Worm (Caenorhabditis elegans) whole organism, early embryonic: ENCODE data around the gene cec-6.

Experiments used
- B0310.2 ChIP-seq: sonication (generic microtip); optimal IDR thresholded peaks from 2 replicates; lab custom pipeline; 2016; ENCODE audit warnings: mild to moderate bottlenecking, missing genetic modification characterization, missing compliant biosample characterization
- F13C5.2 ChIP-seq: sonication (generic microtip); optimal IDR thresholded peaks from 2 replicates; lab custom pipeline; 2017; ENCODE audit warnings: mild to moderate bottlenecking, missing genetic modification characterization, inconsistent platforms, missing compliant biosample characterization
- aly-1 ChIP-seq: sonication (generic microtip); optimal IDR thresholded peaks from 2 replicates; lab custom pipeline; 2016; ENCODE audit warnings: missing genetic modification characterization, missing compliant biosample characterization
- ama-1 ChIP-seq: fragments of 150-350 bp; optimal IDR thresholded peaks from 2 replicates; lab custom pipeline; 2014
- ceh-13 ChIP-seq: fragments of 200-800 bp; sonication (Bioruptor generic); optimal IDR thresholded peaks from 2 replicates; lab custom pipeline; 2018; ENCODE audit warnings: mild to moderate bottlenecking, missing genetic modification characterization, missing compliant biosample characterization
- ceh-36 ChIP-seq: sonication (generic microtip); optimal IDR thresholded peaks from 2 replicates; lab custom pipeline; 2016; ENCODE audit warnings: missing genetic modification characterization, inconsistent platforms, missing compliant biosample characterization
- ets-7 ChIP-seq: sonication (generic microtip); optimal IDR thresholded peaks from 2 replicates; lab custom pipeline; 2016; ENCODE audit warnings: missing genotype, missing genetic modification characterization, missing compliant biosample characterization
- flt-1 ChIP-seq: fragments of 200-800 bp; sonication (Bioruptor generic); IDR thresholded peaks from 2 replicates; pipeline ENCODE4 v1.3.6; 2022; ENCODE audit warnings: missing genetic modification characterization, missing compliant biosample characterization
- hmbx-1 ChIP-seq: sonication (generic microtip); optimal IDR thresholded peaks from 2 replicates; lab custom pipeline; 2016; ENCODE audit warnings: mild to moderate bottlenecking, missing genetic modification characterization, missing compliant biosample characterization
- hmg-4 ChIP-seq: fragments of 200-800 bp; sonication (Bioruptor generic); optimal IDR thresholded peaks from 2 replicates; lab custom pipeline; 2018; ENCODE audit warnings: mild to moderate bottlenecking, missing genetic modification characterization, missing compliant biosample characterization
- hnd-1 ChIP-seq: sonication (generic microtip); optimal IDR thresholded peaks from 2 replicates; lab custom pipeline; 2016; ENCODE audit warnings: missing genetic modification characterization, missing compliant biosample characterization
- pes-1 ChIP-seq: fragments of 200-800 bp; sonication (Bioruptor generic); IDR thresholded peaks from 2 replicates; pipeline ENCODE4 v1.3.6; 2022; ENCODE audit warnings: missing genetic modification reagents, missing genetic modification characterization, missing compliant biosample characterization
- scrt-1 ChIP-seq: fragments of 200-800 bp; sonication (Bioruptor generic); IDR thresholded peaks from 2 replicates; pipeline ENCODE4 v1.3.6; 2022; ENCODE audit warnings: missing genetic modification characterization, missing compliant biosample characterization
- sea-1 ChIP-seq: fragments of 200-800 bp; sonication (Bioruptor generic); conservative IDR thresholded peaks from 2 replicates; pipeline ENCODE4 v1.3.6; 2022; ENCODE audit warnings: missing genetic modification characterization, missing compliant biosample characterization
- tbx-11 ChIP-seq: fragments of 200-800 bp; sonication (Bioruptor generic); IDR thresholded peaks from 2 replicates; pipeline ENCODE4 v1.3.6; 2022; ENCODE audit warnings: missing genetic modification characterization, missing compliant biosample characterization
- tbx-37 ChIP-seq: fragments of 200-800 bp; sonication (Bioruptor generic); conservative IDR thresholded peaks from 2 replicates; pipeline ENCODE4 v1.3.6; 2022; ENCODE audit warnings: missing genetic modification reagents, missing genetic modification characterization, missing compliant biosample characterization
- tra-4 ChIP-seq: sonication (generic microtip); optimal IDR thresholded peaks from 2 replicates; lab custom pipeline; 2017; ENCODE audit warnings: missing genetic modification characterization, missing compliant biosample characterization

Gene cec-6

DNA sequence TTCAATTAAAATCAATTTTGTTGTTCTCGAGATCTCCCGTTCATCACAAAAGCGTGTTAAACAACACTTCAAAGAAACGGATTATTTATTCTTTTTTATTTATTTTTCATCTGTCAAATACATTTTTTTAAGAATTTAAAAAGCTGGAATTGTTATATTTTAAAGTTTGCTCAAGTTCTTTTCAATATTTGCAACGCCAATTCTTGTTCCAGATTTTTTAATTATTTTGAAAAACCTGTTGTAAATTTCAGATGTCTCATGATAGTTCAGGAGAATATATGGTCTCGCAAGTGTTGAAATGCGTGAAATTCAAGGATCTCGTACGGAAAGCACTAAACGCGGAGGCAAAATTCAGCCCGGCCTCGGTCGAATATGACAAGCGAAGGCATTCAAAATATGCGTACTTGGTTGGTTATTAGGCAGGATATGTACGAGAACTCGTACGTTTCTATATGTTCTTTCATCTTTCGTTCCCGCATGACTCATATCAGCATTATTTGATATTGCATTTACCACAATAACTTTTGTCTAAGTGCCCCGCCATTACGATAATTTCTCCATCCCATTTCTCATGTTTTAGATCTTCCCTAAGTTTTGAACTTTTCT, at the start of gene cec-6:
cec-6 (plus strand) TSS at position 252 of the 606 bp plus-strand sequence.
- TF ChIP-seq ets-7 (no peak), tra-4 (tag; lab: Kevin White, UChicago) (no peak), ama-1 (lab: Kevin White, UChicago) (no peak), pes-1 (no peak), aly-1 (tag; lab: Kevin White, UChicago) (no peak), sea-1 (GFP tag; lab: Robert Waterston, UW) (no peak), hmg-4 (GFP tag; lab: Kevin White, UChicago) (no peak), F13C5.2 (tag; lab: Kevin White, UChicago) (no peak)

DNA sequence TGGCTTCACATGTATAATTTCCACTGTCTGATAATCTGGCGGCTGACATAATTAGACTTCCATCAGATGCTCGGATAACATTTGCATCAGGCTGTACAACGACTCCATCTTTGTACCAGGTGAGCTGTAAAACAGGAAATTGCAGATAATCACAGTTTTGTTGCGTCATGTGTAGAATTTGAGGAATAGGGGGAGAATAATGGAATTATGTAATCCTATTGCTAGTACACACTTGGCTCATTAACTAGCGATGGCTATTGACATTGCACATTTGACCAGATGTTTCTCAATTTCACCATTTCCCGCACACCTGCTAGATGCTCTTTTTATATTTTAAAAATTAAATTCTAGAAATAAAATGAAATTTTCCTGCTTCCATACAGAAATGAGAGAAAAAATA, 43.2 kb upstream of the cec-6 start:
- no peak for TF ChIP-seq B0310.2 (tag; lab: Kevin White, UChicago)
- TF ChIP-seq F13C5.2 (tag; lab: Kevin White, UChicago): no peak
- no peak for TF ChIP-seq tra-4 (tag; lab: Kevin White, UChicago)
- no peak for TF ChIP-seq pes-1
- no peak for TF ChIP-seq sea-1 (GFP tag; lab: Robert Waterston, UW)
- no peak for TF ChIP-seq hmg-4 (GFP tag; lab: Kevin White, UChicago)
- no peak for TF ChIP-seq tbx-37 (GFP tag; lab: Robert Waterston, UW)

DNA sequence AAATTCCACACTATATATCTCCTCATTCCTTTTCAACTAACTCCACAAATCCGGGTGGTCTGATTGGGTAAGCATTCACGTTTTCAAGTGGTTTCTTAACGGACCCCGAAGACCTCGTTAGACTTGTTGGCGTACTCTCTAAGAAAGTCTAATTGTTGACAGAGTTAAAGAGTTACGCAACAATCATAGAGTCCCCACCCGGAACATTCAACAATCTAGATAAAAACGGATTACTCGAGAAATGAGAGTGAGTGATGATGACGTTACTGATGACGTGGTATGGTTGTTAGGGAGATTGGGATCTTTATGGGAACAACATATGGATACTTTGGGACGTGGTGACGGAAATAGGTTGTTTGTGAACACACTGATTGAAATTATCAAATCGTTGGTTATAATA, 42.0 kb upstream of the cec-6 start:
- no peak for TF ChIP-seq F13C5.2 (tag; lab: Kevin White, UChicago)
- TF ChIP-seq B0310.2 (tag; lab: Kevin White, UChicago): no peak
- no peak for TF ChIP-seq scrt-1 (GFP tag; lab: Robert Waterston, UW)
- TF ChIP-seq tbx-37 (GFP tag; lab: Robert Waterston, UW): no peak
- no peak for TF ChIP-seq hnd-1 (tag; lab: Kevin White, UChicago)
- no peak for TF ChIP-seq ets-7
- no peak for TF ChIP-seq flt-1 (GFP tag; lab: Robert Waterston, UW)
- TF ChIP-seq tra-4 (tag; lab: Kevin White, UChicago): no peak
- TF ChIP-seq tbx-11 (GFP tag; lab: Robert Waterston, UW): no peak
- no peak for TF ChIP-seq hmbx-1 (tag; lab: Kevin White, UChicago)
- no peak for TF ChIP-seq aly-1 (tag; lab: Kevin White, UChicago)
- TF ChIP-seq ceh-36 (tag; lab: Kevin White, UChicago): no peak

ce11 chrIV:5506642-5507041, 38.0 kb upstream of the cec-6 start:
- TF ChIP-seq flt-1 (GFP tag; lab: Robert Waterston, UW) (no peak), hnd-1 (tag; lab: Kevin White, UChicago) (no peak), sea-1 (GFP tag; lab: Robert Waterston, UW) (no peak), ets-7 (no peak), F13C5.2 (tag; lab: Kevin White, UChicago) (no peak), tra-4 (tag; lab: Kevin White, UChicago) (no peak), pes-1 (no peak), scrt-1 (GFP tag; lab: Robert Waterston, UW) (no peak), ama-1 (lab: Kevin White, UChicago) (no peak), ceh-36 (tag; lab: Kevin White, UChicago) (no peak)

DNA sequence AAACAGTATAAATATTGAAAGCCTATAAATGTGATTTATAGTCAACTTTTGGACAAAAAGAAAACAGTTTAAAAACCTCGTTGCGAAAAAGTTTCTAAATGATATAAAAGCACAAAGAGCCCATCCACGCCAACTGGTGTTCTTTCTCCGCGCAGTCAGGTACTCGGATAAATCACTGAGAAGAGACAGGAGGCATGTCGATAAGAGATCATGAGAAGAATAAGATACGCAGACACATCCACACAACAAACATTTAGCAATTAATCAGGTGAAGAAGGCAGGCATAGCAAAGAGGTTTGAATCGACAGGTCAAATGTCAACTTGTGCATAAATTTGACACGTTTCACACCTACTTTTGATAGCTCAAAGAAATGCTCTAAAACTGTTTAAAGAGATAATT, 36.9 kb upstream of the cec-6 start:
- TF ChIP-seq scrt-1 (GFP tag; lab: Robert Waterston, UW) (no peak), tbx-37 (GFP tag; lab: Robert Waterston, UW) (no peak), flt-1 (GFP tag; lab: Robert Waterston, UW) (no peak), ama-1 (lab: Kevin White, UChicago) (no peak), sea-1 (GFP tag; lab: Robert Waterston, UW) (no peak), pes-1 (no peak), B0310.2 (tag; lab: Kevin White, UChicago) (no peak)

- TF ChIP-seq B0310.2 (tag; lab: Kevin White, UChicago) (no peak), F13C5.2 (tag; lab: Kevin White, UChicago) (no peak), hmg-4 (GFP tag; lab: Kevin White, UChicago) (no peak), scrt-1 (GFP tag; lab: Robert Waterston, UW) (no peak), pes-1 (no peak), ceh-36 (tag; lab: Kevin White, UChicago) (no peak), hmbx-1 (tag; lab: Kevin White, UChicago) (no peak), ama-1 (lab: Kevin White, UChicago) (no peak), tbx-11 (GFP tag; lab: Robert Waterston, UW) (no peak), sea-1 (GFP tag; lab: Robert Waterston, UW) (no peak), tbx-37 (GFP tag; lab: Robert Waterston, UW) (no peak), ceh-13 (GFP tag; lab: Kevin White, UChicago) (no peak), hnd-1 (tag; lab: Kevin White, UChicago) (no peak), aly-1 (tag; lab: Kevin White, UChicago) (no peak), tra-4 (tag; lab: Kevin White, UChicago) (no peak)
Observed at ce11 chrIV:5514789-5515188, 29.9 kb upstream of the cec-6 start.

- TF ChIP-seq ama-1 (lab: Kevin White, UChicago): no peak
- TF ChIP-seq B0310.2 (tag; lab: Kevin White, UChicago): no peak
- no peak for TF ChIP-seq hmg-4 (GFP tag; lab: Kevin White, UChicago)
Observed at ce11 chrIV:5519044-5519443, 25.6 kb upstream of the cec-6 start.
